Fruit fly (Drosophila melanogaster): ENCODE data around the gene Acsx2.

Acsx2 gene

dm6 chr3R:19783290-19783689 is 4.7 kb downstream of the Acsx2 start, which contains the start of gene Acsx4:
Acsx4 (plus strand) TSS chr3R:19783522.
- no peak for TF ChIP-seq CG7101 (tag; optimal IDR thresholded peaks at IDR 0.05)
- no peak for TF ChIP-seq CG1620 (GFP tag; optimal IDR thresholded peaks at IDR 0.05)
- TF ChIP-seq Mnt (GFP tag; optimal IDR thresholded peaks at IDR 0.05): peak; percentile 37
- TF ChIP-seq CG7045 (GFP tag; optimal IDR thresholded peaks at IDR 0.05): no peak
- no peak for TF ChIP-seq CG5204 (GFP tag; optimal IDR thresholded peaks at IDR 0.05)

- TF ChIP-seq bab1 (GFP tag; optimal IDR thresholded peaks at IDR 0.05) (no peak), Mnt (GFP tag; optimal IDR thresholded peaks at IDR 0.05) (no peak), CG7045 (GFP tag; optimal IDR thresholded peaks at IDR 0.05) (no peak), pad (GFP tag; optimal IDR thresholded peaks at IDR 0.05) (no peak), CG14711 (tag; optimal IDR thresholded peaks at IDR 0.05) (no peak), CG5204 (GFP tag; optimal IDR thresholded peaks at IDR 0.05) (no peak), CG12768 (GFP tag; optimal IDR thresholded peaks at IDR 0.05) (no peak), ovo (GFP tag; optimal IDR thresholded peaks at IDR 0.05) (no peak), kay (GFP tag; ENCODE audit: borderline replicate concordance) (no peak)
These were observed 6.9 kb downstream of the Acsx2 start for dm6 chr3R:19785451-19785850.

- TF ChIP-seq Mnt (GFP tag; optimal IDR thresholded peaks at IDR 0.05): no peak
- TF ChIP-seq Crg-1 (GFP tag; optimal IDR thresholded peaks at IDR 0.05): no peak
- TF ChIP-seq tj (GFP tag; optimal IDR thresholded peaks at IDR 0.05): no peak
- no peak for TF ChIP-seq CG33017 (tag; optimal IDR thresholded peaks at IDR 0.05)
- TF ChIP-seq CG14711 (tag; optimal IDR thresholded peaks at IDR 0.05): no peak
- no peak for TF ChIP-seq cnc (optimal IDR thresholded peaks at IDR 0.05)
These were observed 10.2 kb downstream of the Acsx2 start for dm6 chr3R:19788770-19789169.

- TF ChIP-seq CG12768 (GFP tag; optimal IDR thresholded peaks at IDR 0.05) (no peak), Hr96 (GFP tag; optimal IDR thresholded peaks at IDR 0.05) (no peak), CG1620 (GFP tag; optimal IDR thresholded peaks at IDR 0.05) (no peak), tj (GFP tag; optimal IDR thresholded peaks at IDR 0.05) (peak; percentile 22), CG11617 (GFP tag; optimal IDR thresholded peaks at IDR 0.05) (no peak), kay (GFP tag; ENCODE audit: borderline replicate concordance) (no peak), pad (GFP tag; optimal IDR thresholded peaks at IDR 0.05) (no peak), cnc (optimal IDR thresholded peaks at IDR 0.05) (no peak)
These were observed 11.6 kb downstream of the Acsx2 start for dm6 chr3R:19789942-19790774.

dm6 chr3R:19790805-19791572 is 12.4 kb downstream of the Acsx2 start:
- TF ChIP-seq Crg-1 (GFP tag; optimal IDR thresholded peaks at IDR 0.05) (no peak), CG7045 (GFP tag; optimal IDR thresholded peaks at IDR 0.05) (no peak), Mnt (GFP tag; optimal IDR thresholded peaks at IDR 0.05) (no peak), cnc (optimal IDR thresholded peaks at IDR 0.05) (peak in 1 of 2 experiments; percentile 4), CG7101 (tag; optimal IDR thresholded peaks at IDR 0.05) (no peak), cic (GFP tag; optimal IDR thresholded peaks at IDR 0.05) (no peak), CG11617 (GFP tag; optimal IDR thresholded peaks at IDR 0.05) (no peak), tj (GFP tag; optimal IDR thresholded peaks at IDR 0.05) (peak; percentile 79), kay (GFP tag; ENCODE audit: borderline replicate concordance) (no peak)

dm6 chr3R:19792697-19793096 is 14.1 kb downstream of the Acsx2 start:
- TF ChIP-seq CG7101 (tag; optimal IDR thresholded peaks at IDR 0.05) (no peak), CG33017 (tag; optimal IDR thresholded peaks at IDR 0.05) (no peak), pad (GFP tag; optimal IDR thresholded peaks at IDR 0.05) (no peak), Mnt (GFP tag; optimal IDR thresholded peaks at IDR 0.05) (no peak), CG14711 (tag; optimal IDR thresholded peaks at IDR 0.05) (no peak), cnc (optimal IDR thresholded peaks at IDR 0.05) (no peak), Clk (GFP tag; optimal IDR thresholded peaks at IDR 0.05) (no peak), CG7045 (GFP tag; optimal IDR thresholded peaks at IDR 0.05) (no peak), ovo (GFP tag; optimal IDR thresholded peaks at IDR 0.05) (no peak)

dm6 chr3R:19793661-19794060 is 15.1 kb downstream of the Acsx2 start:
- TF ChIP-seq CG12768 (GFP tag; optimal IDR thresholded peaks at IDR 0.05): no peak
- TF ChIP-seq Mnt (GFP tag; optimal IDR thresholded peaks at IDR 0.05): no peak
- TF ChIP-seq CG33017 (tag; optimal IDR thresholded peaks at IDR 0.05): no peak
- no peak for TF ChIP-seq cnc (optimal IDR thresholded peaks at IDR 0.05)
- TF ChIP-seq CG5204 (GFP tag; optimal IDR thresholded peaks at IDR 0.05): no peak
- TF ChIP-seq CG14711 (tag; optimal IDR thresholded peaks at IDR 0.05): no peak
- no peak for TF ChIP-seq CG1620 (GFP tag; optimal IDR thresholded peaks at IDR 0.05)
- TF ChIP-seq CG7045 (GFP tag; optimal IDR thresholded peaks at IDR 0.05): no peak
- no peak for TF ChIP-seq Hr96 (GFP tag; optimal IDR thresholded peaks at IDR 0.05)

Data from whole organism, adult.